Worm (Caenorhabditis elegans): ENCODE measurements around the gene F15H10.9.

DNA sequence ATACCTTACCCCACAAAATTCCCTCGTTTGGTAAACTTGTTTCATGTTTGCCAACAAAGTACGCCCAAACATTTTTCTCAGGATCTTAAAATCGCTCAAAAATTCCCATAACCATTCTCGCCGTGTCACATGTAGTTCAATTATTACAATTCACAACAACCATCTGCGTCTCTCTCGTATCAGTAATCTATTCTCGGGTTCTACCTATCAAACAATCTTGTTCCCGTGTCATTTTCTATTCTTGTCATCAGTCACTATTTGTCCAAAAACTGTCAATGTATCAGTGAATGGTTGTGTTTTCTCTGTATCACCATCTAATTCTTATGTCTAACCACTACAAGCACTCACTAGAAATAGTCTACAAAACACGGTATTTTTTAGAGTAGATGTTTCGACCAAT is 43.3 kb downstream of the F15H10.9 start:
- peak; percentile 89 for TF ChIP-seq dve-1 (tag; optimal IDR thresholded peaks at IDR 0.05; ENCODE audit: insufficient read depth)
- no peak for TF ChIP-seq nhr-111 (GFP tag; optimal IDR thresholded peaks at IDR 0.05)
- TF ChIP-seq php-3 (GFP tag; IDR thresholded peaks at IDR 0.05) = 0 out of 2 replicates have a peak, but pooled peaks have one; percentile 33
- no peak for TF ChIP-seq skn-1 (tag; optimal IDR thresholded peaks at IDR 0.05)
- no peak for TF ChIP-seq zag-1 (tag; optimal IDR thresholded peaks at IDR 0.05)
- no peak for TF ChIP-seq ctbp-1 (GFP tag; IDR thresholded peaks at IDR 0.05)
